Worm (Caenorhabditis elegans) whole organism, young adult: ENCODE measurements around the gene syp-1.

Experiments
- hlh-12 ChIP-seq: sonication (generic microtip); optimal IDR thresholded peaks from 2 replicates; lab custom pipeline; 2016; ENCODE audit warnings: missing genetic modification characterization, missing compliant biosample characterization
- pha-4 ChIP-seq: fragments of 150-350 bp; sonication (generic microtip); optimal IDR thresholded peaks from 2 replicates; lab custom pipeline; 2014; ENCODE audit warnings: missing biosample characterization, missing genetic modification reagents, missing genetic modification characterization

DNA sequence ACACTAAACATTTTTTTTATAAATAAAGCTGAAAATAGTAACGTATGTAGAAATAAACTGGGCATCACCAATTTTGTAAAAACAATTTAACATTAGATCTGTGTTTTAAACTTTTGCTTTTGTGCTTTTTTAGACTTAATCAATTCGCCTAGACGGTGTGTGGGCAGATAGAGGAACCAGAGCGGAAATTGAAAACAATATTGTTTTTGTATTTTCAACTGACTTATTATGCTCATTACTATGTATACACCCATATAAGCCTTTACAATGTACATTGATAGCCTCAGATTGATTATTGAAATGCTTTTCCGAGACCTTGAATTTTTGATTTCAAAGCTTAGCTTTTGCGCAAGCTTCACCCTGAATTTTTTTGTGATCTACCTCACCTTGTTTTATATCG, 25.9 kb downstream of the syp-1 start, which contains the start of gene str-73:
- TF ChIP-seq hlh-12 (no peak), pha-4 (tag; lab: Kevin White, UChicago) (no peak)
